Worm (Caenorhabditis elegans): ENCODE results near the gene F14H3.14.

F14H3.14 gene

DNA sequence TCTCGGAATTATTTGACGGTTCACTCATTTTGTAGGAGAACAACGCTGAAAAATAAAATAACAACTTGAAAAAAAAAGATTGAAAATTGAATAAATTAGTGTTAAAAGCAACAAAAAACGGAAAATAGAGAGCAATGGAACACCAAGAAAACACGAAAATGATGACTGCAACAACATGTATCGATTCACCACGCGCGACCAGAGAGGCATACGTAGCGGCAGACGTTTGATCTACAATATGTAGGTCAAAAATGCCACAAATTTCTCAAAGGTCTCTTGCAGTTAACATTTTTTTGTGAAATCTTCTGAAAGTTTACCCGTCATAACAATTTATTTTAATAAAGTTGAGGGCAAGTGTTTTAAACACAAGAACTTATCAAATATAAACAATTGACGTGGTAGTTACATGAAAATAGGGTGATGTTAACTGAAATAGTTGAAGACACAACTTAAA, 5.7 kb downstream of the F14H3.14 start, which contains the start of gene F14H3.5:
Gene F14H3.5 (minus strand): TSS at position 51 of the 454 bp plus-strand sequence.
- no peak for TF ChIP-seq mdl-1 (tag; optimal IDR thresholded peaks at IDR 0.05)
- TF ChIP-seq egl-27 (tag; optimal IDR thresholded peaks at IDR 0.05) = no peak
- TF ChIP-seq ztf-4 (tag; optimal IDR thresholded peaks at IDR 0.05) = no peak
- TF ChIP-seq dmd-4 (tag; optimal IDR thresholded peaks at IDR 0.05) = no peak
- no peak for TF ChIP-seq elt-1 (tag; optimal IDR thresholded peaks at IDR 0.05)
- no peak for TF ChIP-seq snpc-4 (tag; optimal IDR thresholded peaks at IDR 0.05)
- no peak for TF ChIP-seq gmeb-1 (tag; optimal IDR thresholded peaks at IDR 0.05)
- TF ChIP-seq zag-1 (tag; optimal IDR thresholded peaks at IDR 0.05) = no peak
- no peak for TF ChIP-seq aly-2 (tag; optimal IDR thresholded peaks at IDR 0.05)
- no peak for TF ChIP-seq nhr-6 (tag; optimal IDR thresholded peaks at IDR 0.05)
- TF ChIP-seq crh-2 (tag; optimal IDR thresholded peaks at IDR 0.05) = no peak
- TF ChIP-seq skn-1 (tag; optimal IDR thresholded peaks at IDR 0.05) = no peak
- no peak for TF ChIP-seq mab-5 (tag; optimal IDR thresholded peaks at IDR 0.05)
- TF ChIP-seq lsy-2 (tag; optimal IDR thresholded peaks at IDR 0.05) = no peak
- TF ChIP-seq nhr-25 (tag; optimal IDR thresholded peaks at IDR 0.05) = no peak

DNA sequence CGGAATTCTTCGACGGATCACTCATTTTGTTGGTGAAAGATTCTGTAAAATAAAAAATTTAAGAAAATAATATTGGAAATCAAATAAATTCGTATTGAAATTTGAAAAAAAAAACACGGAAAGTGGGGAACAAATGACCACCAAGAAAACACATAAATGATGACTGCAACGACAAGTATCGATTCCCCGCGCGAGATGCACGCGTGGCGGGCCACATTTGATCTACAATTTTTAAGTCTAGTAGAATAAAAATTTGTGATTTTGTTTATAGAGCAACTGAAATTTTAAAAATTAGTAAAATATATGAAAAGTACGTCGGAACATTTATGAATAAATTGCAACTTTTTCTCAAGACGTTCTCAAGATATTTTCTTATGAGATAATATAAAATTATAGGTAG, 7.7 kb downstream of the F14H3.14 start, which contains the start of gene F14H3.4:
Gene F14H3.4 (minus strand): TSS at position 42 of the 400 bp plus-strand sequence.
- no peak for TF ChIP-seq elt-3 (tag; optimal IDR thresholded peaks at IDR 0.05)
- TF ChIP-seq elt-1 (tag; optimal IDR thresholded peaks at IDR 0.05) = no peak
- TF ChIP-seq lin-39 (tag; optimal IDR thresholded peaks at IDR 0.05) = no peak
- no peak for TF ChIP-seq aly-2 (tag; optimal IDR thresholded peaks at IDR 0.05)
- no peak for TF ChIP-seq ztf-4 (tag; optimal IDR thresholded peaks at IDR 0.05)
- TF ChIP-seq zag-1 (tag; optimal IDR thresholded peaks at IDR 0.05) = no peak
- no peak for TF ChIP-seq fos-1 (tag; optimal IDR thresholded peaks at IDR 0.05)
- no peak for TF ChIP-seq nhr-23 (tag; optimal IDR thresholded peaks at IDR 0.05)
- no peak for TF ChIP-seq C34F6.9 (tag; optimal IDR thresholded peaks at IDR 0.05)
- no peak for TF ChIP-seq mdl-1 (tag; optimal IDR thresholded peaks at IDR 0.05)

DNA sequence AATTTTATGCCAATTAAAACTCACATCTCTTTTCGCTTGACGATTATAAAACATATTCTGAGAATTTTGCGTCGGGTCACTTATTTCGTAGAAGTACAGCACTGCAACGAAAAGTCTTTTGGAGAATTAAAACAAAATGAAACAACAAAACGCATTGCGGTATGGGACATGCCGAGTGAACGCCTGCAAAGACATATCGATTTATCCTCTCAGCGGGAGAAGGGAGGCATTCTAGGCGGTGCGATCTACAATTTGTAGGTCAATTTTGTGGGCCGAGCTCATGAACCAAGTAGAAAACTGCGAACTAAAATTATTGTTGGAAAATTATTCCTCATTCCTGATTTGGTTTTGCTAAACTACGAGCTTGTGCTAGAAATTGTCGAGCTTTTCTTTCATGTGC, 9.3 kb downstream of the F14H3.14 start, which contains the start of gene F14H3.3:
Gene F14H3.3 (minus strand): TSS at position 101 of the 400 bp plus-strand sequence.
- no peak for TF ChIP-seq nhr-25 (tag; optimal IDR thresholded peaks at IDR 0.05)
- no peak for TF ChIP-seq ztf-11 (tag; optimal IDR thresholded peaks at IDR 0.05)
- TF ChIP-seq nhr-23 (tag; optimal IDR thresholded peaks at IDR 0.05) = no peak
- TF ChIP-seq skn-1 (tag; optimal IDR thresholded peaks at IDR 0.05) = no peak
- no peak for TF ChIP-seq nhr-10 (tag; optimal IDR thresholded peaks at IDR 0.05)
- no peak for TF ChIP-seq unc-55 (GFP tag; optimal IDR thresholded peaks at IDR 0.05)
- no peak for TF ChIP-seq ZK546.5 (tag; optimal IDR thresholded peaks at IDR 0.05)

- no peak for TF ChIP-seq gmeb-1 (tag; optimal IDR thresholded peaks at IDR 0.05)
- TF ChIP-seq blmp-1 (tag; optimal IDR thresholded peaks at IDR 0.05; ENCODE audit: insufficient read depth) = no peak
- TF ChIP-seq nhr-25 (tag; optimal IDR thresholded peaks at IDR 0.05) = no peak
- TF ChIP-seq nhr-10 (tag; optimal IDR thresholded peaks at IDR 0.05) = no peak
- TF ChIP-seq ztf-1 (GFP tag; conservative IDR thresholded peaks at IDR 0.05) = no peak
Measured at ce11 chrV:16049177-16049576, 13.5 kb downstream of the F14H3.14 start, which contains the start of gene best-12. best-12 (plus strand) TSS chrV:16049477.

ce11 chrV:16047508-16047907, 15.2 kb downstream of the F14H3.14 start, which contains the start of gene str-198:
str-198 (plus strand) TSS chrV:16047808.
- TF ChIP-seq sma-9 (GFP tag; optimal IDR thresholded peaks at IDR 0.05) = no peak
- TF ChIP-seq sma-9 (tag; optimal IDR thresholded peaks at IDR 0.05) = no peak
- TF ChIP-seq blmp-1 (tag; optimal IDR thresholded peaks at IDR 0.05; ENCODE audit: insufficient read depth) = no peak
- TF ChIP-seq lin-11 (tag; optimal IDR thresholded peaks at IDR 0.05) = no peak
- TF ChIP-seq nhr-237 (tag; optimal IDR thresholded peaks at IDR 0.05) = no peak
- TF ChIP-seq ztf-1 (GFP tag; conservative IDR thresholded peaks at IDR 0.05) = no peak
- TF ChIP-seq egl-27 (tag; optimal IDR thresholded peaks at IDR 0.05) = no peak
- TF ChIP-seq Y55F3AM.14 (GFP tag; optimal IDR thresholded peaks at IDR 0.05) = no peak
- TF ChIP-seq skn-1 (tag; optimal IDR thresholded peaks at IDR 0.05) = no peak
- TF ChIP-seq mbf-1 (tag; optimal IDR thresholded peaks at IDR 0.05) = no peak
- TF ChIP-seq dmd-4 (tag; optimal IDR thresholded peaks at IDR 0.05) = no peak
- TF ChIP-seq unc-55 (GFP tag; optimal IDR thresholded peaks at IDR 0.05) = no peak
- no peak for TF ChIP-seq nhr-6 (tag; optimal IDR thresholded peaks at IDR 0.05)
- TF ChIP-seq R02D3.7 (tag; optimal IDR thresholded peaks at IDR 0.05) = no peak
- TF ChIP-seq nhr-25 (tag; optimal IDR thresholded peaks at IDR 0.05) = no peak
- no peak for TF ChIP-seq sem-4 (tag; optimal IDR thresholded peaks at IDR 0.05)
- no peak for TF ChIP-seq elt-1 (tag; optimal IDR thresholded peaks at IDR 0.05)
- TF ChIP-seq nhr-21 (tag; optimal IDR thresholded peaks at IDR 0.05) = no peak
